Fruit fly (Drosophila melanogaster) Kc167 (cell line): ENCODE measurements around the gene CG31249.

Experiments
- insv ChIP-seq: fragments of >200 bp; optimal IDR thresholded peaks from 3 replicates; lab custom pipeline; 2018; ENCODE audit warnings: missing external identifiers
- psq ChIP-seq: fragments of >200 bp; optimal IDR thresholded peaks from 2 replicates; lab custom pipeline; 2017; ENCODE audit warnings: missing external identifiers

dm6 chr3R:17678138-17678873 lies 8.6 kb downstream of the CG31249 start:
- TF ChIP-seq insv = no peak
- no peak for TF ChIP-seq psq
